Worm (Caenorhabditis elegans) whole organism, L2 larva: ENCODE results near the gene T07A9.15.

ENCODE experiments used
- C34F6.9 ChIP-seq: fragments of 150-350 bp; optimal IDR thresholded peaks from 2 replicates; lab custom pipeline; 2014; ENCODE audit warnings: missing biosample characterization, missing genetic modification characterization
- F13H6.1 ChIP-seq: sonication (generic microtip); optimal IDR thresholded peaks from 2 replicates; lab custom pipeline; 2016; ENCODE audit warnings: missing genetic modification characterization, missing compliant biosample characterization
- R02D3.7 ChIP-seq: fragments of 150-350 bp; optimal IDR thresholded peaks from 2 replicates; lab custom pipeline; 2014; ENCODE audit warnings: missing biosample characterization, missing genetic modification characterization
- Y55F3AM.14 ChIP-seq: fragments of 200-800 bp; sonication (Bioruptor generic); optimal IDR thresholded peaks from 2 replicates; lab custom pipeline; 2018; ENCODE audit warnings: mild to moderate bottlenecking, missing genetic modification characterization, missing compliant biosample characterization
- ZK546.5 ChIP-seq: sonication (generic microtip); optimal IDR thresholded peaks from 2 replicates; lab custom pipeline; 2017; ENCODE audit warnings: missing biosample characterization, missing genetic modification characterization
- alr-1 ChIP-seq: fragments of 150-350 bp; optimal IDR thresholded peaks from 2 replicates; lab custom pipeline; 2014; ENCODE audit warnings: missing biosample characterization, missing genetic modification characterization
- aly-2 ChIP-seq: fragments of 150-350 bp; optimal IDR thresholded peaks from 2 replicates; lab custom pipeline; 2014; ENCODE audit warnings: missing biosample characterization, missing genetic modification characterization
- ama-1 ChIP-seq: fragments of 150-350 bp; optimal IDR thresholded peaks from 2 replicates; lab custom pipeline; 2018; ENCODE audit warnings: inconsistent platforms
- blmp-1 ChIP-seq: sonication (generic microtip); optimal IDR thresholded peaks from 2 replicates; lab custom pipeline; 2017; ENCODE audit warnings: missing genetic modification characterization, mild to moderate bottlenecking, missing compliant biosample characterization, antibody characterized with exemption, moderate library complexity; ENCODE audit not compliant: insufficient read depth
- dmd-4 ChIP-seq: sonication (generic microtip); optimal IDR thresholded peaks from 2 replicates; lab custom pipeline; 2017; ENCODE audit warnings: missing biosample characterization, missing genetic modification characterization
- elt-1 ChIP-seq: fragments of 150-350 bp; optimal IDR thresholded peaks from 2 replicates; lab custom pipeline; 2014; ENCODE audit warnings: missing biosample characterization, missing genetic modification characterization
- elt-3 ChIP-seq: sonication (generic microtip); optimal IDR thresholded peaks from 2 replicates; lab custom pipeline; 2017; ENCODE audit warnings: missing biosample characterization, missing genetic modification characterization
- fos-1 ChIP-seq: fragments of 150-350 bp; optimal IDR thresholded peaks from 2 replicates; lab custom pipeline; 2014; ENCODE audit warnings: missing biosample characterization, missing genetic modification characterization
- gmeb-1 ChIP-seq: fragments of 150-350 bp; optimal IDR thresholded peaks from 2 replicates; lab custom pipeline; 2014; ENCODE audit warnings: missing biosample characterization, missing genetic modification characterization
- lin-11 ChIP-seq: fragments of 150-350 bp; sonication (generic microtip); optimal IDR thresholded peaks from 2 replicates; lab custom pipeline; 2014; ENCODE audit warnings: missing biosample characterization, missing genetic modification characterization, inconsistent platforms, mixed read lengths
- lin-13 ChIP-seq: fragments of 150-350 bp; optimal IDR thresholded peaks from 2 replicates; lab custom pipeline; 2014; ENCODE audit warnings: missing biosample characterization, missing genetic modification reagents, missing genetic modification characterization
- lin-39 ChIP-seq: fragments of 150-350 bp; optimal IDR thresholded peaks from 2 replicates; lab custom pipeline; 2014; ENCODE audit warnings: missing biosample characterization, missing genetic modification reagents, missing genetic modification characterization
- mbf-1 ChIP-seq: sonication (generic microtip); optimal IDR thresholded peaks from 2 replicates; lab custom pipeline; 2017; ENCODE audit warnings: missing biosample characterization, missing genetic modification characterization
- mdl-1 ChIP-seq, 2 experiments: fragments of 150-350 bp in 1 of 2; sonication (generic microtip) in 1 of 2; optimal IDR thresholded peaks; 2 replicates each; lab custom pipeline; 2017; ENCODE audit warnings: missing biosample characterization in 2 of 2, missing genetic modification characterization in 2 of 2
- nhr-11 ChIP-seq: fragments of 150-350 bp; optimal IDR thresholded peaks from 2 replicates; lab custom pipeline; 2014; ENCODE audit warnings: missing biosample characterization, missing genetic modification characterization
- nhr-12 ChIP-seq: fragments of 150-350 bp; optimal IDR thresholded peaks from 2 replicates; lab custom pipeline; 2014; ENCODE audit warnings: missing biosample characterization, missing genetic modification characterization
- nhr-129 ChIP-seq: fragments of 150-350 bp; optimal IDR thresholded peaks from 2 replicates; lab custom pipeline; 2014; ENCODE audit warnings: missing biosample characterization, missing genetic modification characterization
- nhr-21 ChIP-seq: fragments of 150-350 bp; optimal IDR thresholded peaks from 2 replicates; lab custom pipeline; 2014; ENCODE audit warnings: missing biosample characterization, missing genetic modification characterization
- nhr-23 ChIP-seq: fragments of 150-350 bp; optimal IDR thresholded peaks from 2 replicates; lab custom pipeline; 2014; ENCODE audit warnings: missing biosample characterization, missing genetic modification reagents, missing genetic modification characterization
- nhr-237 ChIP-seq: fragments of 150-350 bp; optimal IDR thresholded peaks from 2 replicates; lab custom pipeline; 2014; ENCODE audit warnings: missing biosample characterization, missing genetic modification characterization
- nhr-25 ChIP-seq: fragments of 150-350 bp; sonication (generic microtip); optimal IDR thresholded peaks from 3 replicates; lab custom pipeline; 2014; ENCODE audit warnings: missing biosample characterization, missing genetic modification characterization
- nhr-6 ChIP-seq: fragments of 150-350 bp; optimal IDR thresholded peaks from 2 replicates; lab custom pipeline; 2014; ENCODE audit warnings: missing biosample characterization, missing genetic modification characterization
- nhr-77 ChIP-seq: fragments of 150-350 bp; optimal IDR thresholded peaks from 2 replicates; lab custom pipeline; 2014; ENCODE audit warnings: missing biosample characterization, missing genetic modification characterization
- peb-1 ChIP-seq: fragments of 150-350 bp; optimal IDR thresholded peaks from 2 replicates; lab custom pipeline; 2014; ENCODE audit warnings: missing biosample characterization, missing genetic modification characterization
- sma-3 ChIP-seq: sonication (generic microtip); optimal IDR thresholded peaks from 2 replicates; lab custom pipeline; 2016; ENCODE audit warnings: missing genetic modification reagents, missing genetic modification characterization, missing compliant biosample characterization
- unc-39 ChIP-seq: fragments of 150-350 bp; optimal IDR thresholded peaks from 2 replicates; lab custom pipeline; 2014; ENCODE audit warnings: missing biosample characterization, missing genetic modification characterization
- unc-55 ChIP-seq: fragments of 150-350 bp; sonication (generic microtip); optimal IDR thresholded peaks from 3 replicates; lab custom pipeline; 2014; ENCODE audit warnings: missing biosample characterization, missing genetic modification reagents, missing genetic modification characterization
- unc-62 ChIP-seq: fragments of 150-350 bp; optimal IDR thresholded peaks from 2 replicates; lab custom pipeline; 2014; ENCODE audit warnings: missing biosample characterization, missing genetic modification reagents, missing genetic modification characterization
- zag-1 ChIP-seq: fragments of 150-350 bp; optimal IDR thresholded peaks from 2 replicates; lab custom pipeline; 2014; ENCODE audit warnings: missing biosample characterization, missing genetic modification characterization
- ztf-1 ChIP-seq: fragments of 200-800 bp; sonication (Bioruptor generic); conservative IDR thresholded peaks from 2 replicates; pipeline ENCODE4 v1.3.6; 2022; ENCODE audit warnings: missing genetic modification characterization, missing compliant biosample characterization
- ztf-11 ChIP-seq: sonication (generic microtip); optimal IDR thresholded peaks from 2 replicates; lab custom pipeline; 2017; ENCODE audit warnings: missing biosample characterization, missing genetic modification characterization
- ztf-4 ChIP-seq: fragments of 150-350 bp; optimal IDR thresholded peaks from 2 replicates; lab custom pipeline; 2014; ENCODE audit warnings: missing biosample characterization, missing genetic modification characterization

The T07A9.15 gene

ce11 chrIV:425052-425451 lies 31.7 kb upstream of the T07A9.15 start, which contains the start of gene daf-18:
TSS of gene daf-18 (minus strand) at chrIV:425177.
- TF ChIP-seq unc-55 (GFP tag; lab: Kevin White, UChicago) (no peak), nhr-237 (no peak), ztf-11 (tag; lab: Kevin White, UChicago) (no peak), unc-62 (GFP tag; lab: Kevin White, UChicago) (no peak), Y55F3AM.14 (GFP tag; lab: Kevin White, UChicago) (no peak), peb-1 (tag; lab: Kevin White, UChicago) (no peak), nhr-77 (no peak), lin-39 (tag; lab: Kevin White, UChicago) (no peak), zag-1 (tag; lab: Kevin White, UChicago) (no peak), lin-11 (no peak), elt-3 (tag; lab: Kevin White, UChicago) (no peak), ZK546.5 (tag; lab: Kevin White, UChicago) (no peak), R02D3.7 (tag; lab: Kevin White, UChicago) (no peak), ztf-1 (GFP tag; lab: Robert Waterston, UW) (no peak), mbf-1 (tag; lab: Kevin White, UChicago) (no peak), nhr-23 (no peak)

- no peak for TF ChIP-seq lin-13 (GFP tag; lab: Kevin White, UChicago)
- no peak for TF ChIP-seq sma-3
- no peak for TF ChIP-seq unc-55 (GFP tag; lab: Kevin White, UChicago)
- no peak for TF ChIP-seq C34F6.9 (tag; lab: Kevin White, UChicago)
- no peak for TF ChIP-seq zag-1 (tag; lab: Kevin White, UChicago)
- TF ChIP-seq ztf-11 (tag; lab: Kevin White, UChicago): no peak
- TF ChIP-seq ztf-4 (tag; lab: Kevin White, UChicago): no peak
- TF ChIP-seq nhr-23: no peak
- TF ChIP-seq nhr-25 (tag; lab: Kevin White, UChicago): no peak
- no peak for TF ChIP-seq dmd-4 (tag; lab: Kevin White, UChicago)
- no peak for TF ChIP-seq unc-39 (tag; lab: Kevin White, UChicago)
- no peak for TF ChIP-seq F13H6.1 (tag; lab: Kevin White, UChicago)
- TF ChIP-seq peb-1 (tag; lab: Kevin White, UChicago): no peak
- TF ChIP-seq ztf-1 (GFP tag; lab: Robert Waterston, UW): no peak
- no peak for TF ChIP-seq nhr-129 (tag; lab: Kevin White, UChicago)
- no peak for TF ChIP-seq elt-1
Observed at ce11 chrIV:422112-422511, 28.8 kb upstream of the T07A9.15 start.

- TF ChIP-seq nhr-25 (tag; lab: Kevin White, UChicago): no peak
- TF ChIP-seq nhr-11: no peak
- TF ChIP-seq C34F6.9 (tag; lab: Kevin White, UChicago): no peak
- no peak for TF ChIP-seq nhr-21 (tag; lab: Kevin White, UChicago)
- TF ChIP-seq sma-3: no peak
- no peak for TF ChIP-seq gmeb-1 (tag; lab: Kevin White, UChicago)
- no peak for TF ChIP-seq fos-1 (tag; lab: Kevin White, UChicago)
- TF ChIP-seq nhr-6 (tag; lab: Kevin White, UChicago): no peak
- TF ChIP-seq nhr-12 (tag; lab: Kevin White, UChicago): no peak
- TF ChIP-seq aly-2 (tag; lab: Kevin White, UChicago): no peak
- no peak for TF ChIP-seq nhr-237
- no peak for TF ChIP-seq peb-1 (tag; lab: Kevin White, UChicago)
- no peak for TF ChIP-seq elt-3 (tag; lab: Kevin White, UChicago)
- TF ChIP-seq lin-39 (tag; lab: Kevin White, UChicago): no peak
- no peak for TF ChIP-seq alr-1 (tag; lab: Kevin White, UChicago)
Observed at ce11 chrIV:420686-421085, 27.3 kb upstream of the T07A9.15 start.

ce11 chrIV:419674-420073 lies 26.3 kb upstream of the T07A9.15 start, which contains the start of gene eri-1:
TSS of gene eri-1 (minus strand) at chrIV:419958.
- no peak for TF ChIP-seq nhr-237
- no peak for TF ChIP-seq C34F6.9 (tag; lab: Kevin White, UChicago)
- no peak for TF ChIP-seq mdl-1 (tag; optimal IDR thresholded peaks at IDR 0.05; lab: Kevin White, UChicago)
- TF ChIP-seq blmp-1 (tag; lab: Kevin White, UChicago): no peak
- no peak for TF ChIP-seq nhr-21 (tag; lab: Kevin White, UChicago)
- no peak for TF ChIP-seq ama-1 (lab: Kevin White, UChicago)
- TF ChIP-seq nhr-129 (tag; lab: Kevin White, UChicago): no peak
